Fruit fly (Drosophila melanogaster) whole organism, pupa: ENCODE measurements around the gene CG2225.

Source experiments
- CG4496 ChIP-seq: fragments of 200-800 bp; sonication (Bioruptor generic); IDR thresholded peaks from 3 replicates; pipeline ENCODE4 v1.3.6; 2022; ENCODE audit warnings: missing biosample characterization, missing genetic modification characterization
- CG9948 ChIP-seq: fragments of 200-800 bp; sonication (Bioruptor generic); optimal IDR thresholded peaks from 2 replicates; lab custom pipeline; 2018; ENCODE audit warnings: missing biosample characterization, mild to moderate bottlenecking, missing genetic modification characterization, moderate library complexity
- D1 ChIP-seq: fragments of 200-800 bp; sonication (Bioruptor generic); optimal IDR thresholded peaks from 2 replicates; lab custom pipeline; 2018; ENCODE audit warnings: missing biosample characterization, mild to moderate bottlenecking, missing genetic modification characterization, moderate library complexity
- gl ChIP-seq: fragments of 200-800 bp; sonication (Bioruptor generic); optimal IDR thresholded peaks from 2 replicates; lab custom pipeline; 2018; ENCODE audit warnings: missing biosample characterization, mild to moderate bottlenecking, missing genetic modification characterization
- rn ChIP-seq: fragments of 200-800 bp; sonication (Bioruptor generic); IDR thresholded peaks from 2 replicates; pipeline ENCODE4 v1.3.6; 2022; ENCODE audit warnings: missing biosample characterization, missing genetic modification characterization

DNA sequence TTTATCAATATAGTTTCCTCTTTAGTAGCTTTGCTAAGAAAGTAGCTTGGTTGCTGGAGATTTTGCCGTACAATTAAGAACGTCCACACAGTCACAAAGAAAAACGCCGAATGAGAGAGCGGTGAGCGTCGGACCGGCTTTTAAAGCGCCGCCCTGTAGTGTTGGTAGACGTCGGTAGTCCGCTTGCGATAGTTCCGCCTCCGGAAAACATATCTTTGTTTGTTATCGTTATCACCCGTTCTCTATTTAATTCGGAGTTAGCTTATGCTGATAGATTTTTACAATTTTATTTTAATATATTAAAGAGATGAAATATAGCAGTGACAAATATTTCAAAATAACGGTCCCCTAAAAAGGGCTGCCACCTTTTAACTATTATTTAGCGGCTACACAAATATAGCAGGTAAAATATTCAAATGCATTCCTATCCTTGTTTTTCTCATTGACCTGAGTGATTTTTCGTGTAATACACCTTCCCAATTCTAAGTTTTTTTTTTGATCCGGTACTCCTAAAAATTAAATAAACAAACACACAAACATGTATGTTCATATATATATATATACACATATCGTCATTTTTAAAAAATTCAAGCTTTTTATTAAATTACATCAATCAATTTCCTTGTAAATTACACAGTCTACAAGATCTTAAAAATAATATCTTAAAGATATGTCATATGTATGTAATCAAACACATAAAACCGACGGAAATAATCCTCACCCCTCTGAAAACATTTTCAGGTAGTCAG lies 47.3 kb downstream of the CG2225 start, which contains the start of gene Df31:
- TF ChIP-seq CG9948 = peak; percentile 0
- peak; percentile 62 for TF ChIP-seq D1 (tag; lab: Kevin White, UChicago)
- no peak; the same call in 1 of the 3 replicates for TF ChIP-seq CG4496 (GFP tag; lab: Robert Waterston, UW)
- TF ChIP-seq gl = no peak
- no peak for TF ChIP-seq rn (GFP tag; lab: Robert Waterston, UW)
